Fruit fly (Drosophila melanogaster): ENCODE results near the gene ush.

Gene ush

dm6 chr2L:475920-476319 lies at the start of gene ush:
ush (plus strand) TSS chr2L:476220.
- no peak for TF ChIP-seq h (optimal IDR thresholded peaks at IDR 0.05)
- TF ChIP-seq insv (optimal IDR thresholded peaks at IDR 0.05): no peak
- no peak for TF ChIP-seq ttk (optimal IDR thresholded peaks at IDR 0.05)
- no peak for TF ChIP-seq Sin3A (optimal IDR thresholded peaks at IDR 0.05)
- TF ChIP-seq Myc (optimal IDR thresholded peaks at IDR 0.05): no peak
- no peak for TF ChIP-seq psq (optimal IDR thresholded peaks at IDR 0.05)

DNA sequence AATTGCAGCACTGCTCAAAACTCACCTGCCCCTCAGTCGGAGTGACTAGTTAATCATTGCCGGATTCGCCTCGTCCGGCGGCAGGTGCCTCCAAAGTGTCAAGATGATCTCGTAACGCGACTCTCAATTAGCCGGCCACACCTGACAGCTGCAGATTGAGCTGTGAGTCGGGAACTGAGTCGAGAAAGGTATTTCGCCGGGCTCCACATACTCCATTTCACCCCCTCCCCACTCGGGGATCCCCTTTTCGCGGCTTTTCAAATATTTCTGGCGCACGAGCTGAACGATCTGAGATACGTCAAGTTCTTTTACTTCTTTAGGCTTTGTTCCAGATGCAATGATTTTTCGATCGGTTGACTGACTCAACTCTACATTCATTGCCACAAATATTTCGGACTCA lies 49.6 kb upstream of the ush start:
- no peak for TF ChIP-seq Sin3A (optimal IDR thresholded peaks at IDR 0.05)
- TF ChIP-seq Myc (optimal IDR thresholded peaks at IDR 0.05): no peak
- no peak for TF ChIP-seq ttk (optimal IDR thresholded peaks at IDR 0.05)
- no peak for TF ChIP-seq h (optimal IDR thresholded peaks at IDR 0.05)
- no peak for TF ChIP-seq psq (optimal IDR thresholded peaks at IDR 0.05)
- no peak for TF ChIP-seq insv (optimal IDR thresholded peaks at IDR 0.05)

dm6 chr2L:427338-428234 lies 48.4 kb upstream of the ush start:
- TF ChIP-seq Myc (optimal IDR thresholded peaks at IDR 0.05): no peak
- no peak for TF ChIP-seq psq (optimal IDR thresholded peaks at IDR 0.05)
- TF ChIP-seq Sin3A (optimal IDR thresholded peaks at IDR 0.05): no peak
- no peak for TF ChIP-seq ttk (optimal IDR thresholded peaks at IDR 0.05)
- no peak for TF ChIP-seq h (optimal IDR thresholded peaks at IDR 0.05)
- no peak for TF ChIP-seq insv (optimal IDR thresholded peaks at IDR 0.05)

DNA sequence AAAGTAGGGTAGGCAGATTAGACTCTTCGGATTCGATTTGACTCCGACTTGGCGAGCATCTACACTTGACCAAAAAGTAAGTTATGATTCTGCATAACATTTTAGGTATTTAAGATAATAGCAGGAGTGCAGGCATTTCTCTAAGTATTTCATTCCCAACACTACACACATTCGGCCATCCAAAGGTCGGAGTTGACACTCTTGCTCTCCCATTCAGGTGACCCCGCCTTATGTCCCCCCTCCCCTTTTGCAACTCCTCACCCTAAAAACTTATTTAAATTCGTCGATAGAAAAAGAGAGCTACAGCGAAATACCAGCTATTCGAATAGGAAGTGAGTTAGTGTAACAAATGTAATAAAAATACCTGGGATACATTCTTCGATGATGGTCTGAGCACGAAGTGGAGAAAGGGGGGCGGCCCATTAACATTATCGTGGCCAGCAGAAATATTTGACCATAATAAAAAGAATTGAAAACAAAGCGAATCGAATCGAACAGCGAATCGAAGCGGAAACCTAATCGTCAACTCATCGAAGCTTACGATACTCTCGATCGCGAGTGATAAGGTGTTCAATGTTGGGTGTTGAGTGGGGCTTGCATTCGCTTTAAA lies 47.5 kb upstream of the ush start:
- TF ChIP-seq ttk (optimal IDR thresholded peaks at IDR 0.05) (no peak), Myc (optimal IDR thresholded peaks at IDR 0.05) (no peak), insv (optimal IDR thresholded peaks at IDR 0.05) (no peak), psq (optimal IDR thresholded peaks at IDR 0.05) (no peak), Sin3A (optimal IDR thresholded peaks at IDR 0.05) (no peak), h (optimal IDR thresholded peaks at IDR 0.05) (no peak)

DNA sequence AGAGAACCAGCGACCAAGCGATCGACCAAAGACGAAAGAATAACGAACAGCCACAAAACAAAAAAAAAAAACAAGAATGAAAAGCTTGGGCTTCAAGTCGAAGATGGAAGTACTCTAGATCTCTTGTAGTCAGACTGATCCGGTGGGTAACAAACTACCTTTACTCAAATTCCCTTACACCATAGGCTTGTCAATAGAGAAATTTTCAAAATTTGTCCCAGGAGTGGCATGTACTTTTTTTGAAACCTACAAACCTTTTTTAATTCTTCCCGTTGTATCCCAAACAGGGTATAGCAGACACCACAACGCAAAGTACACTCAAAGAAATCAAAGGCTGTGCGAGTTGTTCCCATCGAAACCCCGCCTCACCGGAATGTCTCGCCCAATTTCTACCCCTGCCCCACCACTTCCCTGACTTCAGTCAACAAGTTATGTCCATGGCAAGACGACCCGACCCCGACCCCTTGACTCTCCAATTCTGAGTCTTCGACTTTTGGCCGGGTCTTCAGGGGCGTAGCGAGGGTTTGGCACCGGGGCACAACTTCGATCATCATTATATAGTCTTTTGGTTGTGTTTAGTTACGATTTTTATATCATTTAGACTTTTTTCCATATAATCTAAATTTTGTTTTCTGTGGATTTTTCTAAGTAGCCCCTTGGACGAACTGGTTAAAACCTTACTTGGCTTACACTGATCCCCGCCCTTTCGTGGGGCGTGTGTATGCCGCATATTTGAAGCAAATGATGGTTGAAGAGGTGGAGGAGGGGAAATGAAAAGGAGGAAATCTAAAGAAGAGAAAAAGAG lies 46.1 kb upstream of the ush start:
- TF ChIP-seq ttk (optimal IDR thresholded peaks at IDR 0.05): no peak
- no peak for TF ChIP-seq psq (optimal IDR thresholded peaks at IDR 0.05)
- TF ChIP-seq h (optimal IDR thresholded peaks at IDR 0.05): no peak
- TF ChIP-seq insv (optimal IDR thresholded peaks at IDR 0.05): no peak
- TF ChIP-seq Myc (optimal IDR thresholded peaks at IDR 0.05): no peak
- TF ChIP-seq Sin3A (optimal IDR thresholded peaks at IDR 0.05): no peak

DNA sequence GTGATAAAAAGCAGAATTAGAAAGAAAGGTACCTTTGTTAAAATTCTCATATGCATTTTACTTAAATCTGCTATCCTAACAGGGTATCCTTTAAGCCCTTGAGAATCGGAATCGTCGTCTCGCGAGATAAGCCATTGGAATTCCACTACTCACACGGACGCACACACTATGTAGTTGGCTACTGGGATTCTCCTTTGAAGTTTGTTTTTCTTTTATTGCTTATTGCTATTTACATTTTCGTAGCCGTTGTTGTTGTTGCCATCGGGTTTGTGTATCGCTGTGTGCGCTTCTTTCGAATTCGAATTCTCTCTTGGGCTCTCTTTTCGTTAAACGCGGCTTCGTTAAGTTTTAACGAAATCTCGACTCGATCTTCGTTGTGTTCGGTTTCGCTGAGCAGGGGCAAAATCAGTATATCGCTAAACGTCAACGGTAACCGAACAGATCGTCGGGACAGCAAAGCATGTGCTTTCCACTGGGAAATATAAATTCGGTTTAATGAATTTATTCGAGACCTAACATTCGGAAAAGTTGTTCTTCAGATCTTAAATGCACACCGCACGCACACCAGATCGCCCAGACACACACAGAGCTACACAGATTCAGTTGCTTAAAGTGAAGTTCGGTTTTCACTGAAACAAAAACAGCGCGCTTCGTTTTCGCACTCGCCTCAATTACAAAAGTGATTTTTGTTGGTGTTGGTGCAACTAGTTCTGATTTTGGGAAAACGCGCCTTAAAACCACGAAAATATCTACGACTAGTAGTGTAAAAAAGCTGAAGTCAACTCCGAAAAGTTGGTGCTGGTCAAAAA lies 45.0 kb upstream of the ush start, which contains the start of gene ex:
Gene ex (plus strand): TSS at position 408 of the 809 bp plus-strand sequence.
- TF ChIP-seq Myc (optimal IDR thresholded peaks at IDR 0.05): no peak
- no peak for TF ChIP-seq insv (optimal IDR thresholded peaks at IDR 0.05)
- TF ChIP-seq ttk (optimal IDR thresholded peaks at IDR 0.05): no peak
- no peak for TF ChIP-seq psq (optimal IDR thresholded peaks at IDR 0.05)
- TF ChIP-seq h (optimal IDR thresholded peaks at IDR 0.05): no peak
- no peak for TF ChIP-seq Sin3A (optimal IDR thresholded peaks at IDR 0.05)

dm6 chr2L:431629-431984 lies 44.4 kb upstream of the ush start:
- TF ChIP-seq ttk (optimal IDR thresholded peaks at IDR 0.05) (no peak), h (optimal IDR thresholded peaks at IDR 0.05) (no peak), Sin3A (optimal IDR thresholded peaks at IDR 0.05) (no peak), psq (optimal IDR thresholded peaks at IDR 0.05) (no peak), Myc (optimal IDR thresholded peaks at IDR 0.05) (no peak), insv (optimal IDR thresholded peaks at IDR 0.05) (no peak)

DNA sequence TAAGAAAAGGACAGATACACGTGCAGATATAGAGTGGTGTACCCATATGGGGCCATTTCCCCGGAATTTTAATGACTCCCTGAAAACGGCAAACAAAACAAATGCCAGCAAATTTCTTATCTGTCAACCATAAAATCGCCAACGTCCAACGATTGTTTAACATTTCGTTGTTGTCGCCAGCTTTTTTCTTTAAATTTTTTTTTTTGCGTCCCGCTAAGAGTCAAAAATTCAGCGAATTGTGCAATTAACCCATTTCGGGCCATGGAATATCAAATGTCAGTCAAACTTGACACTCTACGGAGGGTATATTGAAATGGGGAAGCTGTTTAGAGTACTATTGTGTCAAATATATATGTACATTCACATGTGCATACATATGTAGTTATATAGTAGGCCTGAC lies 43.9 kb upstream of the ush start:
- TF ChIP-seq Myc (optimal IDR thresholded peaks at IDR 0.05) (no peak), h (optimal IDR thresholded peaks at IDR 0.05) (no peak), ttk (optimal IDR thresholded peaks at IDR 0.05) (no peak), insv (optimal IDR thresholded peaks at IDR 0.05) (no peak), Sin3A (optimal IDR thresholded peaks at IDR 0.05) (no peak), psq (optimal IDR thresholded peaks at IDR 0.05) (no peak)

dm6 chr2L:434439-434838 lies 41.6 kb upstream of the ush start:
- TF ChIP-seq insv (optimal IDR thresholded peaks at IDR 0.05) (no peak), ttk (optimal IDR thresholded peaks at IDR 0.05) (no peak), Myc (optimal IDR thresholded peaks at IDR 0.05) (no peak), Sin3A (optimal IDR thresholded peaks at IDR 0.05) (no peak), psq (optimal IDR thresholded peaks at IDR 0.05) (no peak), h (optimal IDR thresholded peaks at IDR 0.05) (no peak)

DNA sequence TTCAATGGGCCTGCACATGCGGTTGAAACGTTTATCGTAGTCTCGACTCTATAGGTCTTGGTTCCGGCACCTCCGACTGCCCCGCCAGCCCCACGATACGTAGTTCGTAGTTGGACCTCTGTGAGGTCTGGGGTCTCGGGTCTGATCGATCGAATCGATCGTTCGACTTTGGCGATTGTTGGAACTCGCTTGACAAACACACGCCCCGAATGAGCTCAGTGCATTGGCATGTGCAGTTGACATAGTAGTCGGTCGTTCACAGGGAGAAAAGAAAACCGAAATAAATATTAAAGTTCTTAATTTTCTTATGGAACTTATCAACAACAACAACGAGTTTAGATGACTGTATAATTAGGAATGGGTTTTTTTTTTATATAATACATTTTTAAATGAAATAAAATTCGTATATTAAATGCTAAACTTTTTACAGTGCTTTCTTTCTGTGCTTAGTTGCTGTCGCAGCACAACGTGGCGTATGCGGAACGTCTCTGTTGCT lies 40.7 kb upstream of the ush start:
- no peak for TF ChIP-seq h (optimal IDR thresholded peaks at IDR 0.05)
- no peak for TF ChIP-seq insv (optimal IDR thresholded peaks at IDR 0.05)
- no peak for TF ChIP-seq Myc (optimal IDR thresholded peaks at IDR 0.05)
- no peak for TF ChIP-seq ttk (optimal IDR thresholded peaks at IDR 0.05)

DNA sequence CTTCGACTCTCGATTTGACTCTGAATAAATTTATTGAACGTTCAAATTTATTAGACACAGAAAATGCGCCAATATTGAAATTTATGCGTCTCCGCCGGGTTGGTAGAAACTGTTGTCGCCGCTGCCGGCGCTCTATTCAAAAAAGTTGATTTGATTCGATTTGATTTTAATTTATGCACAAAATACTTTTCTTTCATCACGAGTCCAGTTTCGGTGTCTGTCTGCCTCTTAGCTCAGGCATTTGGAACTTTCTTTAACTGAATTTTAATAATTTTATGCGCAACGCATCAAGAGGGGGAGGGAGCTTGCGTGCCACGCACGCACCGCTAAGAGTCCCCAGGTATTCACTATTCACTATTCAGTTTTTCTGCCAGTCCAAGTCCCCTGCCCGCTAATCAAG lies 38.5 kb upstream of the ush start:
- no peak for TF ChIP-seq ttk (optimal IDR thresholded peaks at IDR 0.05)
- TF ChIP-seq Sin3A (optimal IDR thresholded peaks at IDR 0.05): no peak
